Worm (Caenorhabditis elegans): Measurements from ENCODE around the gene grl-29.
"Not testable (repeated sequence)": the region's sequence is repeated elsewhere in the genome, so short reads cannot be mapped to it uniquely, and the experiment has no call there.

- TF ChIP-seq elt-2 (tag; optimal IDR thresholded peaks at IDR 0.05); F13H6.1 (tag; optimal IDR thresholded peaks at IDR 0.05); unc-86 (tag; optimal IDR thresholded peaks at IDR 0.05); K09A11.1 (tag; optimal IDR thresholded peaks at IDR 0.05; ENCODE audit: insufficient read depth); unc-42 (tag; optimal IDR thresholded peaks at IDR 0.05); sox-4 (tag; optimal IDR thresholded peaks at IDR 0.05); ceh-19 (GFP tag; optimal IDR thresholded peaks at IDR 0.05); ama-1 (optimal IDR thresholded peaks at IDR 0.05): not testable (repeated sequence)
Observed at ce11 chrV:3562824-3563223, 7.8 kb upstream of the grl-29 start, which contains the start of gene T24A6.16.

Measured in whole organism, late embryonic.